Worm (Caenorhabditis elegans) whole organism, L4/young adult: ENCODE measurements around the gene gadr-3.

Experiments used
- W03F9.2 ChIP-seq: fragments of 150-350 bp; optimal IDR thresholded peaks from 2 replicates; lab custom pipeline; 2014; ENCODE audit warnings: missing biosample characterization, missing genetic modification characterization
- dao-5 ChIP-seq: sonication (generic microtip); optimal IDR thresholded peaks from 2 replicates; lab custom pipeline; 2016; ENCODE audit warnings: missing genotype, missing genetic modification characterization, moderate library complexity, missing compliant biosample characterization
- him-1 ChIP-seq: sonication (generic microtip); optimal IDR thresholded peaks from 2 replicates; lab custom pipeline; 2016; ENCODE audit warnings: missing genotype, missing genetic modification reagents, missing genetic modification characterization, missing compliant biosample characterization

Gene gadr-3

DNA sequence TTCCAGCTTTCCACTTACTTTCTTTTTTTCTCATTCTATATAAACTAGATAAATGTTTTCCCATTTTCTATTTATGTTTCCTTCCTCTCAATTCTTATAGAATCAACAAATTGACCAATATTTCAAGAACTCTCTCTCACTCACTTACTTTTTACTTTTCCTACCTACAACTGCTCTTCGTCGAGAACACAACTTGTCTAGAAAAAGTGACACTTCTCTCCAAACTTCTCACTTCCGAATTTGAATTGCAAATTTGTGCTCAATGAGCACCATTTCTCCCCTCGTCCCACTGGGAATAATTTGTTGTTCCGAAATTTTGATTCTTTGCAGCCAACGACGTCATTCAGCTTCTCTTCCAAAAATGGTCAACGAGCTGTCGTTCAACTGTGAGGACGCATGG, 12.3 kb upstream of the gadr-3 start, which contains the start of gene F47D12.3:
Gene F47D12.3, plus strand, starts transcription at position 331 of the 400 bp plus-strand sequence.
- TF ChIP-seq him-1 (tag; lab: Kevin White, UChicago) (no peak), W03F9.2 (tag; lab: Kevin White, UChicago) (no peak), dao-5 (no peak)

ce11 chrIII:6297599-6297998, 11.8 kb upstream of the gadr-3 start:
- TF ChIP-seq dao-5 (no peak), him-1 (tag; lab: Kevin White, UChicago) (no peak), W03F9.2 (tag; lab: Kevin White, UChicago) (no peak)

DNA sequence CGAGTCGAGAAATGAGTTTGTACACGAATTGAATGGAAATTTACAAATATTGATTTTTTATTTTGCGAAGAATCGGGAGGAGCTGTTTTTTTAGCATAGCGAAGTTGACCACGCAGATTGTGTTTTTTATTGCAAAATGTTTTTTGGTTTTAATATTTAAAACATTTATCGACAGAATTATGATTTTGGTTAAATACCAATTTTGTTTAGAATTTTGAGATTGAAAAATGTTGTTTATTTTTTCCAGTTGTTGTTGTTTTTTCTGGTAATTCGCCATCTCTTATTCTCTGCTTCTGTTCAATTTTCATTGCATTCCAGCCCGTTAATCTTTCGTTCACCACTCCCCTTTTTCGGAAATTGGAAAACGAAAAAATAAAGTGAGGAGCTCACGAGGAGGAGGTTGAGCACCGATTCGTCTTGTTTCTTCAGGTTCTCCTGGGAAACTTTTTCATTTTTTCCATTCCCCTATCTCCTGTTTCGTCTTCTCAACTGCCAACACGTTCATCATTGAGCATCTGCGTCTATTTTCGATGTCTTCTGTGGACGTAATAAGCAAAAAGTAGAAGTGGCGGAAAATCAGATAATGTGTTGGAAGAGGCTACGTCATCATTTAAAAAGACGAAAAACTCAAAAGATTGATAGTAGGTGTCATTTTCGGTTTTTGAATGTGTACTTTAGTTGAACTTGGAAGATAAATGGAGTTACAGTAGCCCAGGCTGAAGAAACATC, 10.3 kb upstream of the gadr-3 start, which contains the start of gene F47D12.7:
Gene F47D12.7, minus strand, starts transcription at position 51 of the 729 bp plus-strand sequence.
- TF ChIP-seq him-1 (tag; lab: Kevin White, UChicago), result no peak
- TF ChIP-seq W03F9.2 (tag; lab: Kevin White, UChicago), result no peak
- TF ChIP-seq dao-5, result no peak

ce11 chrIII:6290469-6291182, 4.8 kb upstream of the gadr-3 start:
- TF ChIP-seq W03F9.2 (tag; lab: Kevin White, UChicago) (no peak), him-1 (tag; lab: Kevin White, UChicago) (no peak), dao-5 (no peak)

- TF ChIP-seq dao-5, result no peak
- no peak for TF ChIP-seq W03F9.2 (tag; lab: Kevin White, UChicago)
- no peak for TF ChIP-seq him-1 (tag; lab: Kevin White, UChicago)
Observed at ce11 chrIII:6289366-6289765, 3.6 kb upstream of the gadr-3 start.

DNA sequence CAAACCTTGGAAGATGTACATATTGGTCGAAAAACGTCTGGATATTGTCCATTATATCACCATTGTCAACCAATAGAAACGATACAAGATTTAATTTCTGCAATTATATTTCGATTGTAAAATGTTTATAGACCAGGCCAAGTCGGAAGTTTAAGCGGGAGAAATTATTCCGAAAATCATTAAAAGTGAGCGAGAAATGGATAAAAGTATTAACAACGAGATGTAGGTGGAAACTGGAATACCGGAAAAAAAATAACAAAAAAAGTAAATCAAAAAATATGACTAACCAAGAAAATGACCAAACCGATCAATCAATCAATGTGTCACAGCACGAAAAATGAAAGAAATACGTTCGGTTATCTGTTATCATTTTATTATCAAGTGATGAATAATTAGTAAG, 1.4 kb upstream of the gadr-3 start, which contains the start of gene F47D12.6:
Gene F47D12.6, minus strand, starts transcription at position 101 of the 400 bp plus-strand sequence.
- TF ChIP-seq W03F9.2 (tag; lab: Kevin White, UChicago) (no peak), him-1 (tag; lab: Kevin White, UChicago) (no peak), dao-5 (no peak)

- TF ChIP-seq W03F9.2 (tag; lab: Kevin White, UChicago) (no peak), him-1 (tag; lab: Kevin White, UChicago) (no peak), dao-5 (no peak)
Observed at ce11 chrIII:6283024-6283423, 2.8 kb downstream of the gadr-3 start.

DNA sequence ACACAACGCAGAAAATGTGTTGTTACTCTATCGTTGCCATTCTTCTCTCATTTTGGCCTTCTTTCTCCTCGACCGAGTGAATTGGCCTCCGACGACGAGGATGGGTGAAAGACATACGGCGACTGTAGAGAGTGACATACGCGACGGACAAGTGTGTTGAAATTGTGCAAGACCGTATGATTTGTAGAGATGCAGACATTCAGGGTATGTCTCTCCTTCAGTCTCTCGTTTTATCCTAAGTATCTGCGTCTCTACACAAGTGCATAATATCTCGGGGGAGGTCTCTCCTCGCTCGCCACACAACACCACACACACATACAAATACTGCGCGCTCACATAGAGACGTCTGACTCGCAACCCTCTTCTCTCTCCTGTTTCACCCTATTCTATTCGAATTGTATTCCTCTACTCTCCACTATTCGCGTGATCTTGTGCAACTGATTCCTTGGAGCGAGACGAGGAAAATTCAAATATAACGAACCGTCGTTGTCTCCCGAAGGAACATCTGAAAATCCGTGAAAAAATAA, 5.7 kb downstream of the gadr-3 start, which contains the start of gene hmg-1.2:
Gene hmg-1.2, plus strand, starts transcription at position 311 of the 527 bp plus-strand sequence.
- peak; percentile 69 for TF ChIP-seq W03F9.2 (tag; lab: Kevin White, UChicago)
- TF ChIP-seq dao-5, result peak; percentile 23
- TF ChIP-seq him-1 (tag; lab: Kevin White, UChicago), result peak; percentile 46

ce11 chrIII:6279453-6279852, 6.3 kb downstream of the gadr-3 start:
- no peak for TF ChIP-seq dao-5
- TF ChIP-seq W03F9.2 (tag; lab: Kevin White, UChicago), result no peak
- TF ChIP-seq him-1 (tag; lab: Kevin White, UChicago), result no peak

- no peak for TF ChIP-seq dao-5
- peak; percentile 80 for TF ChIP-seq W03F9.2 (tag; lab: Kevin White, UChicago)
Observed at ce11 chrIII:6278301-6278827, 7.4 kb downstream of the gadr-3 start, which contains the start of gene C18F10.7. C18F10.7 (minus strand) TSS chrIII:6278351.

- no peak for TF ChIP-seq him-1 (tag; lab: Kevin White, UChicago)
- TF ChIP-seq dao-5, result no peak
- TF ChIP-seq W03F9.2 (tag; lab: Kevin White, UChicago), result no peak
Observed at ce11 chrIII:6272868-6273267, 12.9 kb downstream of the gadr-3 start, which contains the start of gene C18F10.2. C18F10.2 (plus strand) TSS chrIII:6273168.

DNA sequence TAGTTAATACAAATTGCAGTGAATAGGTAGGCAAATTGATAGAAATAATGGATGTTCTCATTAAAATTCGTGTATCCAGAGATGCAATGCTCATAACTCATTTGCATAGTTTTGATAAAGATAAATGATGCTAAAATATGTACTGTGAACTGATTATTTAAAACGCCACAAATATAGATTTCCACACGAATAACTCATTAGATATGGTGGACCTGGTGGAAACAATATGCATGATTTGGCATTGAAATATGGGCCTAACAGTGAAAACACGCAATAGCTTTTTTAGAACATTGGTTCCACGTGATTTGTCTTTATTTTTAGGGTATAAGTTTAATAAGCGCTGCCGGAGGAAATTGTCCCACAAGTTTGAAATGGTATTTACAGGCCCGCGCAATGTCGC, 15.5 kb downstream of the gadr-3 start, which contains the start of gene srg-3:
Gene srg-3, minus strand, starts transcription at position 101 of the 400 bp plus-strand sequence.
- no peak for TF ChIP-seq him-1 (tag; lab: Kevin White, UChicago)
- TF ChIP-seq dao-5, result no peak
- no peak for TF ChIP-seq W03F9.2 (tag; lab: Kevin White, UChicago)

DNA sequence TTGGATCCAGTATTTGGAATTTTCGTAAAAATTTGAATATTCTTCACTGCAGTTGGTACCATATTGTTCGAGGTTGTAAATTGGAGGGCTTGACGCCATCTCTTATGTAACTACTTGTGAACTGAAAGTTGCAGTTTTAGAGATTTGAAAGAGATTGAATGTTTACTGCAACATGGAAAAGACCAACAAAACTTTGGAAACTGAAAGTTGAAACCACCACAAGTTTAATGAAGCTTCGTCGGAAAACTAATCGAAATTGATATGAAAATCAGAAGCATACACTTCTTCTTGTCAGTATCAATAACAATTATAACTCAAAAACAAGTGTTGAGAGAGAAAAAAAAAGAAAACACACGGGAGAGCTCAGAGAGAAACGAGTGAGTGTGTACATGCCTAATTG, 17.7 kb downstream of the gadr-3 start, which contains the start of gene srg-7:
Gene srg-7, minus strand, starts transcription at position 101 of the 400 bp plus-strand sequence.
- no peak for TF ChIP-seq W03F9.2 (tag; lab: Kevin White, UChicago)
- TF ChIP-seq him-1 (tag; lab: Kevin White, UChicago), result no peak
- no peak for TF ChIP-seq dao-5
